Worm (Caenorhabditis elegans): Measurements from ENCODE around the gene sox-2.

- TF ChIP-seq cog-1 (tag; optimal IDR thresholded peaks at IDR 0.05), result no peak
- TF ChIP-seq med-1 (GFP tag; optimal IDR thresholded peaks at IDR 0.05; ENCODE audit: insufficient read depth), result no peak
- no peak for TF ChIP-seq ztf-23 (GFP tag; IDR thresholded peaks at IDR 0.05)
- no peak for TF ChIP-seq klf-2 (GFP tag; conservative IDR thresholded peaks at IDR 0.05)
- no peak for TF ChIP-seq T22C8.4 (GFP tag; IDR thresholded peaks at IDR 0.05)
Observed at ce11 chrX:7455960-7456359, 7.6 kb downstream of the sox-2 start.
